Worm (Caenorhabditis elegans): ENCODE results near the gene R07A4.3.
A peak's percentile ranks its signal among the peaks of the same experiment; 100 is the strongest.

The R07A4.3 gene

DNA sequence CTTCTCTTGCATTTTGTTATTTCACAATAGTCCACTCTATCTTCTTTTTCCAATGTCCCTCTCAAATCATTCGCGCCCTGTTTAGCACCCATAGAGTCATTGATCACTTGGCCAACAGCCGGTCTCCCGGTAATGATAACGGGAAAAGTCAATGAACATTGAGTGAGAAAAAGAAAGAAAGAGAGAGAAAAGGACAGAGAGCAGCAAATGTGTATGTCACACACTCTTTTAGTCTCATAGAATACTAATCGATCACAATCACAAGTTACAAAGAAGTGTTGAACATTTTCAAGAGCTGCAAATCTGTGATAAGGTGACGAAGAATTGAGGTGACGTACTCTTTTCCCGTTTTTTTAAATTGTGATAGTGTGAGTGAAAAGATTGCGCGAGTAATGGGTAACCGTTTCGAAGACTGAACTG lies 18.7 kb downstream of the R07A4.3 start (continued):
- TF ChIP-seq unc-30 (tag; optimal IDR thresholded peaks at IDR 0.05) = no peak
- TF ChIP-seq aha-1 (tag; optimal IDR thresholded peaks at IDR 0.05) = no peak
- no peak for TF ChIP-seq unc-86 (tag; optimal IDR thresholded peaks at IDR 0.05)
- TF ChIP-seq C16A3.4 (tag; optimal IDR thresholded peaks at IDR 0.05) = peak; percentile 64
- TF ChIP-seq hlh-4 (tag; optimal IDR thresholded peaks at IDR 0.05) = no peak
- peak; percentile 82 for TF ChIP-seq tbx-2 (tag; optimal IDR thresholded peaks at IDR 0.05)
- TF ChIP-seq blmp-1 (tag; optimal IDR thresholded peaks at IDR 0.05) = peak; percentile 87
- peak; percentile 28 for TF ChIP-seq xbp-1 (tag; optimal IDR thresholded peaks at IDR 0.05)
- no peak for TF ChIP-seq ceh-8 (GFP tag; optimal IDR thresholded peaks at IDR 0.05)
- peak; percentile 59 for TF ChIP-seq hpl-2 (GFP tag; optimal IDR thresholded peaks at IDR 0.05)
- no peak for TF ChIP-seq fkh-10 (GFP tag; optimal IDR thresholded peaks at IDR 0.05)
- TF ChIP-seq pag-3 (tag; optimal IDR thresholded peaks at IDR 0.05; ENCODE audit: borderline replicate concordance, insufficient read depth) = peak; percentile 58
- peak; percentile 55 for TF ChIP-seq ztf-4 (tag; optimal IDR thresholded peaks at IDR 0.05)
- peak; percentile 32 for TF ChIP-seq lin-13 (GFP tag; optimal IDR thresholded peaks at IDR 0.05)
- no peak for TF ChIP-seq nhr-237 (tag; optimal IDR thresholded peaks at IDR 0.05)
- peak in 1 of 3 experiments; percentile 55 for TF ChIP-seq ceh-82 (tag; optimal IDR thresholded peaks at IDR 0.05)
- peak; percentile 35 for TF ChIP-seq sup-37 (GFP tag; optimal IDR thresholded peaks at IDR 0.05)
- peak; percentile 90 for TF ChIP-seq rnt-1 (tag; optimal IDR thresholded peaks at IDR 0.05)
- peak; percentile 28 to 79 for TF ChIP-seq lin-35 (GFP tag; optimal IDR thresholded peaks at IDR 0.05)
- peak; percentile 42 for TF ChIP-seq vab-15 (tag; optimal IDR thresholded peaks at IDR 0.05)
- no peak for TF ChIP-seq unc-98 (GFP tag; IDR thresholded peaks at IDR 0.05)
- peak; percentile 69 for TF ChIP-seq ama-1 (optimal IDR thresholded peaks at IDR 0.05)
- TF ChIP-seq nhr-71 (tag; optimal IDR thresholded peaks at IDR 0.05) = peak; percentile 95
- peak; percentile 88 for TF ChIP-seq lin-39 (tag; optimal IDR thresholded peaks at IDR 0.05)
- peak; percentile 88 for TF ChIP-seq snu-23 (GFP tag; optimal IDR thresholded peaks at IDR 0.05)
- TF ChIP-seq mdl-1 (tag; optimal IDR thresholded peaks at IDR 0.05) = peak in 1 of 2 experiments; percentile 86
- peak; percentile 15 for TF ChIP-seq irx-1 (tag; optimal IDR thresholded peaks at IDR 0.05)
- no peak for TF ChIP-seq fkh-4 (tag; optimal IDR thresholded peaks at IDR 0.05; ENCODE audit: borderline replicate concordance)
- no peak for TF ChIP-seq snpc-4 (tag; optimal IDR thresholded peaks at IDR 0.05)
- TF ChIP-seq grh-1 (GFP tag; IDR thresholded peaks at IDR 0.05) = 0 out of 2 replicates have a peak, but pooled peaks have one; percentile 11
- peak; percentile 84 for TF ChIP-seq nhr-19 (GFP tag; conservative IDR thresholded peaks at IDR 0.05)
- no peak for TF ChIP-seq efl-3 (GFP tag; optimal IDR thresholded peaks at IDR 0.05)
- peak; percentile 56 for TF ChIP-seq swsn-7 (tag; optimal IDR thresholded peaks at IDR 0.05)
- TF ChIP-seq Y116A8C.19 (tag; optimal IDR thresholded peaks at IDR 0.05; ENCODE audit: borderline replicate concordance) = no peak
- no peak for TF ChIP-seq egl-13 (tag; optimal IDR thresholded peaks at IDR 0.05)
- peak in 5 of 6 experiments; percentile 36 to 76 (median 66) for TF ChIP-seq elt-3 (tag; optimal IDR thresholded peaks at IDR 0.05)
- TF ChIP-seq ztf-11 (tag; optimal IDR thresholded peaks at IDR 0.05) = no peak
- TF ChIP-seq alr-1 (tag; optimal IDR thresholded peaks at IDR 0.05; ENCODE audit: borderline replicate concordance) = no peak
- no peak for TF ChIP-seq nhr-84 (tag; optimal IDR thresholded peaks at IDR 0.05)
- peak; percentile 55 for TF ChIP-seq zip-4 (GFP tag; optimal IDR thresholded peaks at IDR 0.05)
- no peak for TF ChIP-seq fkh-8 (tag; optimal IDR thresholded peaks at IDR 0.05)
- TF ChIP-seq nhr-12 (tag; optimal IDR thresholded peaks at IDR 0.05) = no peak
- peak; percentile 44 for TF ChIP-seq jun-1 (tag; optimal IDR thresholded peaks at IDR 0.05)
- TF ChIP-seq tlp-1 (tag; optimal IDR thresholded peaks at IDR 0.05) = no peak
- peak; percentile 68 for TF ChIP-seq skn-1 (tag; optimal IDR thresholded peaks at IDR 0.05)
- TF ChIP-seq lsy-2 (tag; optimal IDR thresholded peaks at IDR 0.05) = peak; percentile 71 to 81
- peak; percentile 81 for TF ChIP-seq mep-1 (tag; optimal IDR thresholded peaks at IDR 0.05)
- no peak for TF ChIP-seq mef-2 (tag; optimal IDR thresholded peaks at IDR 0.05)
- TF ChIP-seq sptf-1 (tag; optimal IDR thresholded peaks at IDR 0.05) = no peak
- TF ChIP-seq zag-1 (tag; optimal IDR thresholded peaks at IDR 0.05) = no peak
- TF ChIP-seq nhr-47 (tag; optimal IDR thresholded peaks at IDR 0.05) = peak; percentile 66
- peak; percentile 54 for TF ChIP-seq unc-130 (tag; optimal IDR thresholded peaks at IDR 0.05)
- TF ChIP-seq nhr-77 (tag; optimal IDR thresholded peaks at IDR 0.05) = peak; percentile 74
- TF ChIP-seq nhr-76 (tag; optimal IDR thresholded peaks at IDR 0.05) = no peak
